Worm (Caenorhabditis elegans) whole organism, L3 larva: ENCODE measurements around the gene ZK218.11.

Experiments used
- R02D3.7 ChIP-seq: fragments of 150-350 bp; optimal IDR thresholded peaks from 2 replicates; lab custom pipeline; 2014; ENCODE audit warnings: missing biosample characterization, missing genetic modification characterization
- ZK546.5 ChIP-seq: sonication (generic microtip); optimal IDR thresholded peaks from 2 replicates; lab custom pipeline; 2017; ENCODE audit warnings: missing biosample characterization, missing genetic modification characterization
- aly-2 ChIP-seq: fragments of 150-350 bp; optimal IDR thresholded peaks from 2 replicates; lab custom pipeline; 2014; ENCODE audit warnings: missing biosample characterization, missing genetic modification characterization
- ama-1 ChIP-seq: fragments of 150-350 bp; optimal IDR thresholded peaks from 2 replicates; lab custom pipeline; 2018
- ceh-16 ChIP-seq: sonication (generic microtip); optimal IDR thresholded peaks from 2 replicates; lab custom pipeline; 2017; ENCODE audit warnings: missing biosample characterization, missing genetic modification characterization
- ceh-28 ChIP-seq: fragments of 150-350 bp; optimal IDR thresholded peaks from 2 replicates; lab custom pipeline; 2014; ENCODE audit warnings: missing biosample characterization, missing genetic modification reagents, missing genetic modification characterization
- ceh-82 ChIP-seq: fragments of 150-350 bp; optimal IDR thresholded peaks from 2 replicates; lab custom pipeline; 2014; ENCODE audit warnings: missing biosample characterization, missing genetic modification characterization
- daf-12 ChIP-seq: fragments of 150-350 bp; optimal IDR thresholded peaks from 2 replicates; lab custom pipeline; 2014; ENCODE audit warnings: missing biosample characterization, missing genetic modification reagents, missing genetic modification characterization
- egl-27 ChIP-seq: sonication (generic microtip); optimal IDR thresholded peaks from 4 replicates; lab custom pipeline; 2017; ENCODE audit warnings: missing biosample characterization, missing genetic modification reagents, missing genetic modification characterization
- egl-5 ChIP-seq: fragments of 150-350 bp; optimal IDR thresholded peaks from 2 replicates; lab custom pipeline; 2017; ENCODE audit warnings: missing biosample characterization, missing genetic modification reagents, missing genetic modification characterization, inconsistent platforms
- elt-1 ChIP-seq: fragments of 150-350 bp; optimal IDR thresholded peaks from 2 replicates; lab custom pipeline; 2014; ENCODE audit warnings: missing biosample characterization, missing genetic modification characterization
- elt-3 ChIP-seq, 3 experiments: fragments of 150-350 bp in 1 of 3; sonication (generic microtip) in 2 of 3; optimal IDR thresholded peaks; 2 replicates in 2 of 3; 4 replicates in 1 of 3; lab custom pipeline; 2014 to 2017; ENCODE audit warnings: missing biosample characterization in 3 of 3, missing genetic modification characterization in 3 of 3
- eor-1 ChIP-seq, 2 experiments: fragments of 150-350 bp; optimal IDR thresholded peaks; 2 replicates each; lab custom pipeline; 2014 to 2018; ENCODE audit warnings: missing biosample characterization in 2 of 2, missing genetic modification characterization in 2 of 2
- fkh-10 ChIP-seq: sonication (generic microtip); optimal IDR thresholded peaks from 2 replicates; lab custom pipeline; 2017; ENCODE audit warnings: missing biosample characterization, missing genetic modification reagents, missing genetic modification characterization
- fos-1 ChIP-seq: fragments of 150-350 bp; optimal IDR thresholded peaks from 2 replicates; lab custom pipeline; 2014; ENCODE audit warnings: missing biosample characterization, missing genetic modification characterization
- hmg-11 ChIP-seq: sonication (generic microtip); optimal IDR thresholded peaks from 2 replicates; lab custom pipeline; 2016; ENCODE audit warnings: missing genetic modification characterization, missing compliant biosample characterization
- lin-15B ChIP-seq: fragments of 150-350 bp; optimal IDR thresholded peaks from 2 replicates; lab custom pipeline; 2014; ENCODE audit warnings: missing biosample characterization, missing genetic modification characterization
- lsy-12 ChIP-seq: sonication (generic microtip); optimal IDR thresholded peaks from 2 replicates; lab custom pipeline; 2016; ENCODE audit warnings: mild to moderate bottlenecking, missing genetic modification characterization, missing compliant biosample characterization
- mdl-1 ChIP-seq: fragments of 150-350 bp; optimal IDR thresholded peaks from 2 replicates; lab custom pipeline; 2014; ENCODE audit warnings: missing biosample characterization, missing genetic modification characterization
- mml-1 ChIP-seq: fragments of 150-350 bp; sonication (generic microtip); optimal IDR thresholded peaks from 3 replicates; lab custom pipeline; 2014; ENCODE audit warnings: missing biosample characterization, missing genetic modification characterization
- nfya-1 ChIP-seq: sonication (generic microtip); optimal IDR thresholded peaks from 2 replicates; lab custom pipeline; 2017; ENCODE audit warnings: missing genetic modification characterization, mild to moderate bottlenecking, missing compliant biosample characterization, antibody characterized with exemption, moderate library complexity; ENCODE audit not compliant: insufficient read depth
- nhr-11 ChIP-seq: fragments of 150-350 bp; optimal IDR thresholded peaks from 2 replicates; lab custom pipeline; 2014; ENCODE audit warnings: missing biosample characterization, missing genetic modification characterization
- nhr-12 ChIP-seq: fragments of 150-350 bp; optimal IDR thresholded peaks from 2 replicates; lab custom pipeline; 2014; ENCODE audit warnings: missing biosample characterization, missing genetic modification characterization
- nhr-23 ChIP-seq: fragments of 150-350 bp; optimal IDR thresholded peaks from 2 replicates; lab custom pipeline; 2014; ENCODE audit warnings: missing biosample characterization, missing genetic modification reagents, missing genetic modification characterization
- nhr-237 ChIP-seq: fragments of 150-350 bp; optimal IDR thresholded peaks from 2 replicates; lab custom pipeline; 2014; ENCODE audit warnings: missing biosample characterization, missing genetic modification characterization
- nhr-28 ChIP-seq: fragments of 150-350 bp; optimal IDR thresholded peaks from 2 replicates; lab custom pipeline; 2014; ENCODE audit warnings: missing biosample characterization, missing genetic modification characterization
- nhr-76 ChIP-seq: fragments of 150-350 bp; sonication (generic microtip); optimal IDR thresholded peaks from 5 replicates; lab custom pipeline; 2014; ENCODE audit warnings: missing biosample characterization, missing genetic modification characterization
- nhr-77 ChIP-seq: fragments of 150-350 bp; optimal IDR thresholded peaks from 2 replicates; lab custom pipeline; 2014; ENCODE audit warnings: missing biosample characterization, missing genetic modification characterization
- pha-4 ChIP-seq: fragments of 150-350 bp; optimal IDR thresholded peaks from 2 replicates; lab custom pipeline; 2014; ENCODE audit warnings: missing biosample characterization, missing genetic modification reagents, missing genetic modification characterization
- pqm-1 ChIP-seq: fragments of 150-350 bp; optimal IDR thresholded peaks from 2 replicates; lab custom pipeline; 2017; ENCODE audit warnings: missing biosample characterization, missing genetic modification characterization, inconsistent platforms
- sea-2 ChIP-seq: fragments of 150-350 bp; sonication (generic microtip); optimal IDR thresholded peaks from 4 replicates; lab custom pipeline; 2014; ENCODE audit warnings: missing biosample characterization, missing genetic modification reagents, missing genetic modification characterization
- snpc-4 ChIP-seq: fragments of 150-350 bp; optimal IDR thresholded peaks from 2 replicates; lab custom pipeline; 2014; ENCODE audit warnings: missing biosample characterization, missing genetic modification characterization
- unc-62 ChIP-seq: fragments of 150-350 bp; sonication (generic microtip); optimal IDR thresholded peaks from 4 replicates; lab custom pipeline; 2014; ENCODE audit warnings: missing biosample characterization, missing genetic modification reagents, missing genetic modification characterization
- zag-1 ChIP-seq: fragments of 150-350 bp; optimal IDR thresholded peaks from 2 replicates; lab custom pipeline; 2014; ENCODE audit warnings: missing biosample characterization, missing genetic modification characterization
- ztf-11 ChIP-seq: fragments of 150-350 bp; optimal IDR thresholded peaks from 2 replicates; lab custom pipeline; 2014; ENCODE audit warnings: missing biosample characterization, missing genetic modification characterization
- ztf-4 ChIP-seq: fragments of 150-350 bp; optimal IDR thresholded peaks from 2 replicates; lab custom pipeline; 2014; ENCODE audit warnings: missing biosample characterization, missing genetic modification characterization

ZK218.11 gene

DNA sequence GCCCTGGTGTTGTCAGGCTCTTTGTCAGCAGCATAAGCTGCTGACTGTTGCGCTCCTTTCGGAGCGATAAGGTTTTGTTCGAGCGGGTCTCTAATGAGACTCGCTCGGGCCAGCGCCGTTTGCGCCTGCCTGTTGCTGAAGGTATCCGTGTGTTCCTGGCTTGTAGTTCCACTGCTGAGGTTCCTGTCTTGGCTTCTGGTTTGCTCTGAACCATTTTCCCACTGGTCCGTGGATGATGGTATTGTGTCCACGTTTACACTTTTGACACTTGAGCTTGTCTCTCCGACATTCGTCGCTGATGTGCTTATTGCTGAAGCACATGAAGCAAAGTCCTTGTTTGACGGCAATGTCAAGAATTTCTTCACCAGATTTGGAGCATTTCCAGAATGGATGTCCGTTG is 43.1 kb upstream of the ZK218.11 start:
- no peak for TF ChIP-seq ceh-28 (tag; lab: Kevin White, UChicago)
- no peak for TF ChIP-seq sea-2 (GFP tag; lab: Kevin White, UChicago)
- TF ChIP-seq nhr-77 (tag; lab: Kevin White, UChicago), result no peak
- TF ChIP-seq daf-12 (tag; lab: Kevin White, UChicago), result no peak
- no peak for TF ChIP-seq ztf-11 (tag; lab: Kevin White, UChicago)
- TF ChIP-seq ceh-16, result no peak
- no peak for TF ChIP-seq snpc-4 (tag; lab: Kevin White, UChicago)
- no peak for TF ChIP-seq eor-1 (tag; optimal IDR thresholded peaks at IDR 0.05; lab: Kevin White, UChicago)
- no peak for TF ChIP-seq mml-1 (tag; lab: Kevin White, UChicago)
- no peak for TF ChIP-seq egl-5
- no peak for TF ChIP-seq nhr-23 (tag; lab: Kevin White, UChicago)

ce11 chrV:17105483-17105882 is 2.7 kb downstream of the ZK218.11 start, which contains the start of gene ZK218.7:
TSS of gene ZK218.7 (plus strand) at chrV:17105783.
- no peak for TF ChIP-seq nhr-237 (tag; lab: Kevin White, UChicago)
- no peak for TF ChIP-seq hmg-11 (tag; lab: Kevin White, UChicago)
- no peak for TF ChIP-seq ceh-28 (tag; lab: Kevin White, UChicago)
- TF ChIP-seq snpc-4 (tag; lab: Kevin White, UChicago), result no peak
- no peak for TF ChIP-seq ZK546.5 (tag; lab: Kevin White, UChicago)
- no peak for TF ChIP-seq fkh-10 (GFP tag; lab: Kevin White, UChicago)
- no peak for TF ChIP-seq nfya-1 (tag; lab: Kevin White, UChicago)
- TF ChIP-seq unc-62 (GFP tag; lab: Kevin White, UChicago), result no peak
- no peak for TF ChIP-seq pha-4 (tag; lab: Kevin White, UChicago)
- TF ChIP-seq ztf-4 (tag; lab: Kevin White, UChicago), result no peak

DNA sequence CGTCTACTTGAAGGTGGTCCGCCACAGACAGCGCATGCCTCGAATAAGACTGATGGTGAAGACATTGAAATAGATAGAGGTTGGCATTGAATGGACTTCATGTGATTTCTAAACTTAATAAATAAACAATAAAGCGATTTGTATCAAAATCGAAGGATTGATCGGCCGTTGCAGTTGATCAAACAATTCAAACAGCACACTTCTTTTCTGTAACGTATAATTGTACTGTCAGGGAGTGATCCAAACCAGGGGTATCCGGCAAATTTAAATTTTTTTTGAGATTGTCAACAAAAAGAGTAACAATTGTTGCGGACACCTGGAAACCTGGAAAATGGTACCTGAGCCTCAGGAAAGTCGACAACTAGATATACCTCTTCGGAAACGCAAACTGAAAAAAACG is 3.7 kb downstream of the ZK218.11 start, which contains the start of gene nhr-248:
nhr-248 (minus strand) TSS at position 101 of the 400 bp plus-strand sequence.
- TF ChIP-seq mml-1 (tag; lab: Kevin White, UChicago) (no peak), lin-15B (tag; lab: Kevin White, UChicago) (no peak), nhr-28 (tag; lab: Kevin White, UChicago) (no peak), ceh-16 (no peak), aly-2 (tag; lab: Kevin White, UChicago) (no peak), fos-1 (tag; lab: Kevin White, UChicago) (no peak), R02D3.7 (tag; lab: Kevin White, UChicago) (no peak), egl-5 (no peak), ama-1 (lab: Kevin White, UChicago) (no peak), nhr-237 (tag; lab: Kevin White, UChicago) (no peak), nhr-12 (tag; lab: Kevin White, UChicago) (no peak), zag-1 (tag; lab: Kevin White, UChicago) (no peak), ceh-82 (no peak), nhr-76 (tag; lab: Kevin White, UChicago) (no peak), lsy-12 (tag; lab: Kevin White, UChicago) (no peak)

DNA sequence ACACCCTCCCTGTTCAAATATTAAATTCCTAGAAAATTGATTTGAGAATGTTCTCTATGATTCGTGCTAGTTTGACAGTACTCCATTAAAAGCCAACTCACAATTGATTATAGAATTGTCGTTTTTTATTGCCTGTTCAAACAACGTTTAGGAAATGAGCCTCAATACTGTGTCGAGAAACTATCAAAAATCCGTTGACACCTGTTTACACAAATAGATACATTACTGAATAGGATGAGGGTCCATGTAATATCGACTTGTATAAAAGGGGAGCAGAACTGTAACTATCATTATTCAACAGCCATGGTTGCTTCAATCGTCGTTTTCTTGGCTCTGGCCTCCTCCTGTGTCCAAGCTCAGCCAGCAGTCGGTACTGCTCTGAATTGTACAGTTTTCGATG is 7.4 kb downstream of the ZK218.11 start, which contains the start of gene ZK218.5:
ZK218.5 (plus strand) TSS at position 301 of the 400 bp plus-strand sequence.
- TF ChIP-seq unc-62 (GFP tag; lab: Kevin White, UChicago), result no peak
- no peak for TF ChIP-seq zag-1 (tag; lab: Kevin White, UChicago)
- TF ChIP-seq aly-2 (tag; lab: Kevin White, UChicago), result no peak
- no peak for TF ChIP-seq ceh-16
- TF ChIP-seq ceh-82, result no peak
- no peak for TF ChIP-seq sea-2 (GFP tag; lab: Kevin White, UChicago)
- no peak for TF ChIP-seq elt-3 (tag; optimal IDR thresholded peaks at IDR 0.05; lab: Kevin White, UChicago)
- no peak for TF ChIP-seq egl-27 (tag; lab: Kevin White, UChicago)
- no peak for TF ChIP-seq pqm-1 (tag; lab: Kevin White, UChicago)
- no peak for TF ChIP-seq lsy-12 (tag; lab: Kevin White, UChicago)
- TF ChIP-seq mdl-1 (tag; lab: Kevin White, UChicago), result no peak
- TF ChIP-seq R02D3.7 (tag; lab: Kevin White, UChicago), result no peak
- no peak for TF ChIP-seq elt-1 (tag; lab: Kevin White, UChicago)
- TF ChIP-seq nhr-11 (tag; lab: Kevin White, UChicago), result no peak
- TF ChIP-seq nfya-1 (tag; lab: Kevin White, UChicago), result no peak
